Fruit fly (Drosophila melanogaster): ENCODE results near the gene CG32219.
A peak's percentile ranks its signal among the peaks of the same experiment; 100 is the strongest.

Gene CG32219

dm6 chr3L:19905427-19905826 is 45.5 kb downstream of the CG32219 start (continued):
- TF ChIP-seq tna (GFP tag; IDR thresholded peaks at IDR 0.05; ENCODE audit: partially characterized antibody) = no peak
- 0 out of 2 replicates have a peak, but pooled peaks have one; percentile 20 for TF ChIP-seq ranshi (GFP tag; IDR thresholded peaks at IDR 0.05)
- TF ChIP-seq schlank (tag; optimal IDR thresholded peaks at IDR 0.05) = no peak
- TF ChIP-seq CHES-1-like (GFP tag; optimal IDR thresholded peaks at IDR 0.05) = peak; percentile 26
- TF ChIP-seq CG18262 (tag; optimal IDR thresholded peaks at IDR 0.05) = peak; percentile 5
- TF ChIP-seq run (tag; optimal IDR thresholded peaks at IDR 0.05) = no peak
- peak; percentile 12 for TF ChIP-seq CG9727 (GFP tag; optimal IDR thresholded peaks at IDR 0.05)
- TF ChIP-seq Gug (GFP tag; IDR thresholded peaks at IDR 0.05) = peak; percentile 14; the same call in 1 of the 4 replicates
- no peak for TF ChIP-seq Oaz (GFP tag; IDR thresholded peaks at IDR 0.05)
- no peak for TF ChIP-seq bigmax (GFP tag; optimal IDR thresholded peaks at IDR 0.05)
- TF ChIP-seq sob (GFP tag; IDR thresholded peaks at IDR 0.05) = no peak
- TF ChIP-seq Hr51 (GFP tag; optimal IDR thresholded peaks at IDR 0.05) = peak in 1 of 2 experiments; percentile 43
- peak; percentile 44 for TF ChIP-seq lilli (GFP tag; optimal IDR thresholded peaks at IDR 0.05)
- TF ChIP-seq Vsx1 (GFP tag; optimal IDR thresholded peaks at IDR 0.05) = no peak
- TF ChIP-seq Hr3 (GFP tag; optimal IDR thresholded peaks at IDR 0.05) = peak; percentile 12
- no peak for TF ChIP-seq sc (optimal IDR thresholded peaks at IDR 0.05)
- no peak for TF ChIP-seq sc (GFP tag; optimal IDR thresholded peaks at IDR 0.05)
- no peak for TF ChIP-seq gcm (GFP tag; optimal IDR thresholded peaks at IDR 0.05)
- peak; percentile 7 for TF ChIP-seq CG15269 (tag; optimal IDR thresholded peaks at IDR 0.05)
- peak; percentile 46; the same call in 1 of the 3 replicates for TF ChIP-seq ci (GFP tag; IDR thresholded peaks at IDR 0.05)
- no peak for TF ChIP-seq CG9797 (GFP tag; optimal IDR thresholded peaks at IDR 0.05)
- no peak for TF ChIP-seq slou (GFP tag; optimal IDR thresholded peaks at IDR 0.05)
- 0 out of 3 replicates have a peak, but pooled peaks have one; percentile 14 for TF ChIP-seq otp (GFP tag; IDR thresholded peaks at IDR 0.05)
- peak; percentile 40 for TF ChIP-seq Hsf (GFP tag; optimal IDR thresholded peaks at IDR 0.05)
- no peak; the same call in 1 of the 2 replicates for TF ChIP-seq CG8765 (GFP tag; IDR thresholded peaks at IDR 0.05)
- TF ChIP-seq CG18619 (GFP tag; optimal IDR thresholded peaks at IDR 0.05) = no peak
- no peak for TF ChIP-seq CG17361 (GFP tag; IDR thresholded peaks at IDR 0.05)
- peak; percentile 16 for TF ChIP-seq dmrt99B (tag; optimal IDR thresholded peaks at IDR 0.05)
- TF ChIP-seq CG10366 (GFP tag; IDR thresholded peaks at IDR 0.05) = peak; percentile 34; the same call in 1 of the 2 replicates
- no peak for TF ChIP-seq CG8478 (optimal IDR thresholded peaks at IDR 0.05)
- no peak for TF ChIP-seq CG17568 (GFP tag; optimal IDR thresholded peaks at IDR 0.05)
- TF ChIP-seq Dll (GFP tag; IDR thresholded peaks at IDR 0.05; ENCODE audit: partially characterized antibody) = no peak
- TF ChIP-seq HLH4C (GFP tag; IDR thresholded peaks at IDR 0.05; ENCODE audit: partially characterized antibody) = no peak
- TF ChIP-seq CG10209 (GFP tag; optimal IDR thresholded peaks at IDR 0.05) = no peak
- TF ChIP-seq Atf6 (GFP tag; IDR thresholded peaks at IDR 0.05) = no peak
- peak; percentile 24 for TF ChIP-seq CG7786 (GFP tag; optimal IDR thresholded peaks at IDR 0.05)
- no peak for TF ChIP-seq CG8359 (GFP tag; optimal IDR thresholded peaks at IDR 0.05; ENCODE audit: borderline replicate concordance)
- no peak for TF ChIP-seq stc (GFP tag; IDR thresholded peaks at IDR 0.05)
- no peak for TF ChIP-seq Abd-B (GFP tag; optimal IDR thresholded peaks at IDR 0.05)
- no peak for TF ChIP-seq CG11093 (GFP tag; IDR thresholded peaks at IDR 0.05)
- TF ChIP-seq CG7372 (GFP tag; IDR thresholded peaks at IDR 0.05) = no peak
- TF ChIP-seq prd (optimal IDR thresholded peaks at IDR 0.05) = no peak
- 0 out of 3 replicates have a peak, but pooled peaks have one; percentile 16 for TF ChIP-seq prd (GFP tag; IDR thresholded peaks at IDR 0.05)
- peak; percentile 39 for TF ChIP-seq tio (GFP tag; optimal IDR thresholded peaks at IDR 0.05)
- 0 out of 2 replicates have a peak, but pooled peaks have one; percentile 8 for TF ChIP-seq H2.0 (GFP tag; IDR thresholded peaks at IDR 0.05)
- no peak for TF ChIP-seq CG9817 (tag; optimal IDR thresholded peaks at IDR 0.05)
- peak; percentile 11 for TF ChIP-seq lab (GFP tag; optimal IDR thresholded peaks at IDR 0.05)
- no peak for TF ChIP-seq CG31441 (GFP tag; IDR thresholded peaks at IDR 0.05)
- 0 out of 3 replicates have a peak, but pooled peaks have one; percentile 8 for TF ChIP-seq CG11695 (GFP tag; IDR thresholded peaks at IDR 0.05)
- TF ChIP-seq CG14014 (GFP tag; IDR thresholded peaks at IDR 0.05) = peak; percentile 23; the same call in 1 of the 2 replicates
- TF ChIP-seq pita (GFP tag; optimal IDR thresholded peaks at IDR 0.05) = no peak

All from whole organism, embryonic.